Fruit fly (Drosophila melanogaster) whole organism, embryonic: Measurements from ENCODE around the gene CG17364.

Source experiments
- ATbp ChIP-seq: fragments of 200-800 bp; sonication (Bioruptor generic); optimal IDR thresholded peaks from 2 replicates; lab custom pipeline; 2017; ENCODE audit warnings: missing biosample characterization, mild to moderate bottlenecking, missing genetic modification characterization, missing genetic modification reagents
- Aef1 ChIP-seq: fragments of 200-800 bp; sonication (Bioruptor generic); IDR thresholded peaks from 3 replicates; pipeline ENCODE4 v1.3.6; 2022; ENCODE audit warnings: missing biosample characterization, missing genetic modification characterization
- Bteb2 ChIP-seq: fragments of 200-800 bp; sonication (Bioruptor generic); optimal IDR thresholded peaks from 2 replicates; lab custom pipeline; 2016; ENCODE audit warnings: missing biosample characterization, missing genetic modification characterization
- CG10543 ChIP-seq: fragments of 200-800 bp; sonication (Bioruptor generic); optimal IDR thresholded peaks from 3 replicates; lab custom pipeline; 2017; ENCODE audit warnings: missing biosample characterization, mild to moderate bottlenecking, missing genetic modification characterization, moderate library complexity
- CG10959 ChIP-seq: fragments of 200-800 bp; sonication (Bioruptor generic); IDR thresholded peaks from 2 replicates; pipeline ENCODE4 v1.3.6; 2022; ENCODE audit warnings: missing biosample characterization, missing genetic modification characterization
- CG12236 ChIP-seq: fragments of 200-800 bp; sonication (Bioruptor generic); optimal IDR thresholded peaks from 2 replicates; lab custom pipeline; 2016; ENCODE audit warnings: missing biosample characterization, missing genetic modification characterization
- CG12744 ChIP-seq: fragments of 200-800 bp; sonication (Bioruptor generic); optimal IDR thresholded peaks from 2 replicates; lab custom pipeline; 2016; ENCODE audit warnings: missing biosample characterization, missing genetic modification characterization
- CG13775 ChIP-seq: fragments of 200-800 bp; sonication (Bioruptor generic); optimal IDR thresholded peaks from 3 replicates; lab custom pipeline; 2017; ENCODE audit warnings: missing biosample characterization, mild to moderate bottlenecking, missing genetic modification characterization
- CG13894 ChIP-seq: fragments of 200-800 bp; sonication (Bioruptor generic); optimal IDR thresholded peaks from 3 replicates; lab custom pipeline; 2018; ENCODE audit warnings: missing biosample characterization, mild to moderate bottlenecking, missing genetic modification characterization, moderate library complexity
- CG14860 ChIP-seq: fragments of 200-800 bp; sonication (Bioruptor generic); IDR thresholded peaks from 3 replicates; pipeline ENCODE4 v1.3.6; 2022; ENCODE audit warnings: missing biosample characterization, missing genetic modification characterization; ENCODE audit not compliant: partially characterized antibody
- CG15073 ChIP-seq: fragments of 200-800 bp; sonication (Bioruptor generic); optimal IDR thresholded peaks from 2 replicates; lab custom pipeline; 2016; ENCODE audit warnings: missing biosample characterization, missing genetic modification characterization
- CG1603 ChIP-seq: fragments of 200-800 bp; sonication (Bioruptor generic); optimal IDR thresholded peaks from 2 replicates; lab custom pipeline; 2019; ENCODE audit warnings: missing biosample characterization, mild to moderate bottlenecking, missing genetic modification characterization, moderate library complexity
- CG16779 ChIP-seq: fragments of 200-800 bp; sonication (Bioruptor generic); IDR thresholded peaks from 2 replicates; pipeline ENCODE4 v1.3.6; 2022; ENCODE audit warnings: missing biosample characterization, missing genetic modification characterization
- CG17568 ChIP-seq: fragments of 200-800 bp; sonication (Bioruptor generic); optimal IDR thresholded peaks from 2 replicates; lab custom pipeline; 2018; ENCODE audit warnings: missing biosample characterization, mild to moderate bottlenecking, missing genetic modification characterization, moderate library complexity
- CG18599 ChIP-seq: fragments of 200-800 bp; sonication (Bioruptor generic); optimal IDR thresholded peaks from 3 replicates; lab custom pipeline; 2017; ENCODE audit warnings: missing biosample characterization, missing genetic modification characterization, mild to moderate bottlenecking, moderate library complexity, missing genetic modification reagents
- CG32772 ChIP-seq: fragments of 200-800 bp; sonication (Bioruptor generic); IDR thresholded peaks from 2 replicates; pipeline ENCODE4 v1.3.6; 2022; ENCODE audit warnings: missing biosample characterization, missing genetic modification characterization
- CG3281 ChIP-seq: fragments of 200-800 bp; sonication (Bioruptor generic); optimal IDR thresholded peaks from 3 replicates; lab custom pipeline; 2017; ENCODE audit warnings: missing biosample characterization, mild to moderate bottlenecking, missing genetic modification characterization
- CG4730 ChIP-seq: fragments of 200-800 bp; sonication (Bioruptor generic); IDR thresholded peaks from 2 replicates; pipeline ENCODE4 v1.3.6; 2022; ENCODE audit warnings: missing biosample characterization, missing genetic modification characterization
- CG6689 ChIP-seq: fragments of 200-800 bp; sonication (Bioruptor generic); IDR thresholded peaks from 2 replicates; pipeline ENCODE4 v1.3.6; 2022; ENCODE audit warnings: missing biosample characterization, missing genetic modification characterization
- CG7271 ChIP-seq: fragments of 200-800 bp; sonication (Bioruptor generic); optimal IDR thresholded peaks from 2 replicates; lab custom pipeline; 2018; ENCODE audit warnings: missing biosample characterization, mild to moderate bottlenecking, missing genetic modification characterization, moderate library complexity
- CG7372 ChIP-seq: fragments of 200-800 bp; sonication (Bioruptor generic); IDR thresholded peaks from 2 replicates; pipeline ENCODE4 v1.3.6; 2022; ENCODE audit warnings: missing biosample characterization, missing genetic modification characterization
- CG8478 ChIP-seq: fragments of >200 bp; optimal IDR thresholded peaks from 2 replicates; lab custom pipeline; 2018
- CG8924 ChIP-seq: fragments of 200-800 bp; optimal IDR thresholded peaks from 3 replicates; lab custom pipeline; 2019; ENCODE audit warnings: missing biosample characterization, mild to moderate bottlenecking, missing genetic modification characterization, moderate library complexity
- CG9437 ChIP-seq: fragments of 200-800 bp; sonication (Bioruptor generic); optimal IDR thresholded peaks from 2 replicates; lab custom pipeline; 2018; ENCODE audit warnings: missing biosample characterization, mild to moderate bottlenecking, missing genetic modification characterization
- Elba2 ChIP-seq: fragments of 200-800 bp; sonication (Bioruptor generic); optimal IDR thresholded peaks from 3 replicates; lab custom pipeline; 2016; ENCODE audit warnings: missing biosample characterization, missing genetic modification characterization
- Ets97D ChIP-seq: fragments of 200-800 bp; sonication (Bioruptor generic); optimal IDR thresholded peaks from 3 replicates; lab custom pipeline; 2016; ENCODE audit warnings: missing biosample characterization, missing genetic modification characterization
- Fer3 ChIP-seq: fragments of 200-800 bp; sonication (Bioruptor generic); optimal IDR thresholded peaks from 2 replicates; lab custom pipeline; 2018; ENCODE audit warnings: missing biosample characterization, mild to moderate bottlenecking, missing genetic modification characterization, moderate library complexity
- Gug ChIP-seq: fragments of 200-800 bp; sonication (Bioruptor generic); IDR thresholded peaks from 4 replicates; pipeline ENCODE4 v1.3.6; 2022; ENCODE audit warnings: missing biosample characterization, missing genetic modification characterization
- H15 ChIP-seq: fragments of 200-800 bp; sonication (Bioruptor generic); IDR thresholded peaks from 3 replicates; pipeline ENCODE4 v1.3.6; 2022; ENCODE audit warnings: missing biosample characterization, missing genetic modification characterization
- Max ChIP-seq: fragments of 200-800 bp; sonication (Bioruptor generic); optimal IDR thresholded peaks from 2 replicates; lab custom pipeline; 2016; ENCODE audit warnings: missing biosample characterization, mild to moderate bottlenecking, missing genetic modification characterization
- Meics ChIP-seq: fragments of 200-800 bp; sonication (Bioruptor generic); optimal IDR thresholded peaks from 2 replicates; lab custom pipeline; 2017; ENCODE audit warnings: missing biosample characterization, mild to moderate bottlenecking, missing genetic modification characterization
- Nf-YB ChIP-seq: fragments of 200-800 bp; sonication (Bioruptor generic); optimal IDR thresholded peaks from 3 replicates; lab custom pipeline; 2019; ENCODE audit warnings: missing biosample characterization, mild to moderate bottlenecking, missing genetic modification characterization, moderate library complexity
- Pdp1 ChIP-seq, 2 experiments: fragments of 200-800 bp; sonication (Bioruptor generic); optimal IDR thresholded peaks; 3 replicates each; lab custom pipeline; 2016; ENCODE audit warnings: missing biosample characterization in 2 of 2, missing genetic modification characterization in 2 of 2, mild to moderate bottlenecking in 1 of 2, moderate library complexity in 1 of 2
- Ptx1 ChIP-seq: fragments of 200-800 bp; sonication (Bioruptor generic); IDR thresholded peaks from 2 replicates; pipeline ENCODE4 v1.3.6; 2022; ENCODE audit warnings: missing biosample characterization, missing genetic modification characterization
- Rx ChIP-seq: fragments of 200-800 bp; sonication (Bioruptor generic); IDR thresholded peaks from 2 replicates; pipeline ENCODE4 v1.3.6; 2022; ENCODE audit warnings: missing biosample characterization, missing genetic modification characterization
- Scr ChIP-seq: fragments of 200-800 bp; sonication (Bioruptor generic); IDR thresholded peaks from 2 replicates; pipeline ENCODE4 v1.3.6; 2022; ENCODE audit warnings: missing biosample characterization, missing genetic modification characterization; ENCODE audit not compliant: partially characterized antibody
- Xrp1 ChIP-seq: fragments of 200-800 bp; sonication (Bioruptor generic); IDR thresholded peaks from 2 replicates; pipeline ENCODE4 v1.3.6; 2022; ENCODE audit warnings: missing biosample characterization, missing genetic modification characterization
- emc ChIP-seq: fragments of 200-800 bp; sonication (Bioruptor generic); optimal IDR thresholded peaks from 2 replicates; lab custom pipeline; 2016; ENCODE audit warnings: missing biosample characterization, missing genetic modification characterization
- fd102C ChIP-seq: fragments of 200-800 bp; sonication (Bioruptor generic); optimal IDR thresholded peaks from 2 replicates; lab custom pipeline; 2018; ENCODE audit warnings: missing biosample characterization, mild to moderate bottlenecking, missing genetic modification characterization, moderate library complexity
- hth ChIP-seq: fragments of >200 bp; optimal IDR thresholded peaks from 2 replicates; lab custom pipeline; 2017; ENCODE audit warnings: inconsistent platforms
- jigr1 ChIP-seq: fragments of 200-800 bp; sonication (Bioruptor generic); IDR thresholded peaks from 3 replicates; pipeline ENCODE4 v1.3.6; 2022; ENCODE audit warnings: missing biosample characterization, missing genetic modification characterization
- pita ChIP-seq: fragments of 200-800 bp; sonication (Bioruptor generic); optimal IDR thresholded peaks from 2 replicates; lab custom pipeline; 2017; ENCODE audit warnings: missing biosample characterization, mild to moderate bottlenecking, missing genetic modification characterization
- pnt ChIP-seq: fragments of 200-800 bp; sonication (Bioruptor generic); optimal IDR thresholded peaks from 3 replicates; lab custom pipeline; 2016; ENCODE audit warnings: missing biosample characterization, missing genetic modification characterization
- slbo ChIP-seq: fragments of 200-800 bp; sonication (Bioruptor generic); IDR thresholded peaks from 2 replicates; pipeline ENCODE4 v1.3.6; 2022; ENCODE audit warnings: missing biosample characterization, missing genetic modification characterization
- slou ChIP-seq: fragments of 200-800 bp; sonication (Bioruptor generic); optimal IDR thresholded peaks from 3 replicates; lab custom pipeline; 2016; ENCODE audit warnings: missing biosample characterization, missing genetic modification characterization
- sqz ChIP-seq: fragments of 200-800 bp; sonication (Bioruptor generic); optimal IDR thresholded peaks from 3 replicates; lab custom pipeline; 2018; ENCODE audit warnings: missing biosample characterization, mild to moderate bottlenecking, missing genetic modification characterization
- tgo ChIP-seq: fragments of 200-800 bp; sonication (Bioruptor generic); IDR thresholded peaks from 3 replicates; pipeline ENCODE4 v1.3.6; 2022; ENCODE audit warnings: missing biosample characterization, missing genetic modification characterization
- tio ChIP-seq: fragments of 200-800 bp; sonication (Bioruptor generic); optimal IDR thresholded peaks from 2 replicates; lab custom pipeline; 2017; ENCODE audit warnings: missing biosample characterization, missing genetic modification characterization, inconsistent platforms
- wdn ChIP-seq: fragments of 200-800 bp; sonication (Bioruptor generic); IDR thresholded peaks from 2 replicates; pipeline ENCODE4 v1.3.6; 2022; ENCODE audit warnings: missing biosample characterization, missing genetic modification characterization
- z ChIP-seq: fragments of 200-800 bp; sonication (Bioruptor generic); IDR thresholded peaks from 3 replicates; pipeline ENCODE4 v1.3.6; 2022; ENCODE audit warnings: missing biosample characterization, missing genetic modification characterization

CG17364 gene

dm6 chr3L:14036867-14037313 is 43.7 kb upstream of the CG17364 start, which contains the start of gene Hsp110 (continued):
- peak in 1 of 2 experiments; percentile 42 for TF ChIP-seq Pdp1 (GFP tag; optimal IDR thresholded peaks at IDR 0.05; lab: Kevin White, UChicago)
- TF ChIP-seq CG8478: no peak
- peak; percentile 38 for TF ChIP-seq CG18599 (GFP tag; lab: Kevin White, UChicago)
- no peak for TF ChIP-seq CG6689 (GFP tag; lab: Robert Waterston, UW)
- TF ChIP-seq sqz: peak; percentile 98
- TF ChIP-seq tio (GFP tag; lab: Kevin White, UChicago): no peak
- peak; percentile 29 for TF ChIP-seq CG10543
- peak; percentile 29 for TF ChIP-seq Nf-YB (GFP tag; lab: Kevin White, UChicago)
- no peak for TF ChIP-seq CG9437
- TF ChIP-seq ATbp (GFP tag; lab: Kevin White, UChicago): no peak
- no peak for TF ChIP-seq CG3281 (GFP tag; lab: Kevin White, UChicago)
- TF ChIP-seq fd102C (GFP tag; lab: Kevin White, UChicago): no peak
- peak; percentile 99 for TF ChIP-seq Scr (GFP tag; lab: Robert Waterston, UW)
- no peak for TF ChIP-seq CG15073 (GFP tag; lab: Kevin White, UChicago)
- no peak for TF ChIP-seq CG7271 (tag; lab: Kevin White, UChicago)
- TF ChIP-seq Ptx1 (GFP tag; lab: Robert Waterston, UW): no peak
- TF ChIP-seq wdn (GFP tag; lab: Robert Waterston, UW): no peak
- TF ChIP-seq Xrp1 (GFP tag; lab: Robert Waterston, UW): peak; percentile 24; the same call in 1 of the 2 replicates
- TF ChIP-seq CG14860 (GFP tag; lab: Robert Waterston, UW): peak; percentile 98
- TF ChIP-seq Gug (GFP tag; lab: Robert Waterston, UW): no peak; the same call in 3 of the 4 replicates
- no peak for TF ChIP-seq CG7372 (GFP tag; lab: Robert Waterston, UW)
- peak; percentile 62 for TF ChIP-seq Ets97D (GFP tag; lab: Kevin White, UChicago)
- no peak for TF ChIP-seq CG4730 (GFP tag; lab: Robert Waterston, UW)
- TF ChIP-seq Elba2: peak; percentile 81
- TF ChIP-seq CG12236: no peak
- TF ChIP-seq tgo: no peak
- peak; percentile 67 for TF ChIP-seq CG1603 (tag; lab: Kevin White, UChicago)
- TF ChIP-seq Rx (GFP tag; lab: Robert Waterston, UW): no peak
- TF ChIP-seq Bteb2: peak; percentile 10
- TF ChIP-seq CG8924 (tag; lab: Kevin White, UChicago): peak; percentile 22
- peak; percentile 55; the same call in 1 of the 2 replicates for TF ChIP-seq CG32772 (GFP tag; lab: Robert Waterston, UW)
- no peak for TF ChIP-seq pita (GFP tag; lab: Kevin White, UChicago)
- no peak for TF ChIP-seq CG10959
- TF ChIP-seq Max (GFP tag; lab: Kevin White, UChicago): peak; percentile 70
- TF ChIP-seq Fer3: peak; percentile 10
- TF ChIP-seq emc (GFP tag; lab: Kevin White, UChicago): no peak
- TF ChIP-seq CG16779: no peak
- no peak for TF ChIP-seq jigr1
- peak; percentile 22; the same call in 1 of the 2 replicates for TF ChIP-seq slbo (GFP tag; lab: Robert Waterston, UW)
- TF ChIP-seq CG12744 (GFP tag; lab: Kevin White, UChicago): no peak
- no peak for TF ChIP-seq CG17568 (GFP tag; lab: Kevin White, UChicago)
- TF ChIP-seq Aef1: no peak
- no peak for TF ChIP-seq pnt (GFP tag; lab: Kevin White, UChicago)
- peak; percentile 20 for TF ChIP-seq Meics (GFP tag; lab: Kevin White, UChicago)
- TF ChIP-seq z (GFP tag; lab: Robert Waterston, UW): no peak
- TF ChIP-seq hth (lab: Kevin White, UChicago): no peak
- peak; percentile 42 for TF ChIP-seq CG13894
- TF ChIP-seq H15: no peak
- no peak for TF ChIP-seq slou (GFP tag; lab: Kevin White, UChicago)
- no peak for TF ChIP-seq CG13775
